Worm (Caenorhabditis elegans) whole organism, L3 larva: ENCODE measurements around the gene lgc-18.

Experiments
- mdl-1 ChIP-seq: fragments of 150-350 bp; optimal IDR thresholded peaks from 2 replicates; lab custom pipeline; 2014; ENCODE audit warnings: missing biosample characterization, missing genetic modification characterization
- nhr-237 ChIP-seq: fragments of 150-350 bp; optimal IDR thresholded peaks from 2 replicates; lab custom pipeline; 2014; ENCODE audit warnings: missing biosample characterization, missing genetic modification characterization
- pha-4 ChIP-seq: fragments of 150-350 bp; optimal IDR thresholded peaks from 2 replicates; lab custom pipeline; 2014; ENCODE audit warnings: missing biosample characterization, missing genetic modification reagents, missing genetic modification characterization
- skn-1 ChIP-seq: fragments of 150-350 bp; optimal IDR thresholded peaks from 2 replicates; lab custom pipeline; 2014; ENCODE audit warnings: missing biosample characterization, missing genetic modification characterization
- unc-62 ChIP-seq: fragments of 150-350 bp; sonication (generic microtip); optimal IDR thresholded peaks from 4 replicates; lab custom pipeline; 2014; ENCODE audit warnings: missing biosample characterization, missing genetic modification reagents, missing genetic modification characterization
- ztf-11 ChIP-seq: fragments of 150-350 bp; optimal IDR thresholded peaks from 2 replicates; lab custom pipeline; 2014; ENCODE audit warnings: missing biosample characterization, missing genetic modification characterization

- TF ChIP-seq nhr-237 (no peak), mdl-1 (no peak), unc-62 (GFP tag; lab: Kevin White, UChicago) (no peak), skn-1 (no peak), pha-4 (tag; lab: Kevin White, UChicago) (no peak), ztf-11 (no peak)
These were observed 52.1 kb downstream of the lgc-18 start for ce11 chrX:12177521-12177920.
